Worm (Caenorhabditis elegans): Measurements from ENCODE around the gene sri-20.

- TF ChIP-seq pha-4 (tag; optimal IDR thresholded peaks at IDR 0.05) = no peak
- TF ChIP-seq snpc-4 (GFP tag; optimal IDR thresholded peaks at IDR 0.05) = peak; percentile 17
- TF ChIP-seq snpc-4 (tag; optimal IDR thresholded peaks at IDR 0.05) = peak in 3 of 4 experiments; percentile 41 to 50 (median 48)
- no peak for TF ChIP-seq egl-18 (GFP tag; IDR thresholded peaks at IDR 0.05)
- TF ChIP-seq lag-1 (GFP tag; IDR thresholded peaks at IDR 0.05) = no peak
- TF ChIP-seq unc-62 (GFP tag; optimal IDR thresholded peaks at IDR 0.05) = no peak
- TF ChIP-seq F10E7.11 (tag; optimal IDR thresholded peaks at IDR 0.05) = no peak
- peak; percentile 71 for TF ChIP-seq lin-40 (tag; optimal IDR thresholded peaks at IDR 0.05)
- TF ChIP-seq madf-3 (GFP tag; IDR thresholded peaks at IDR 0.05) = peak; percentile 79
- TF ChIP-seq rec-8 (tag; optimal IDR thresholded peaks at IDR 0.05) = no peak
Measured at ce11 chrV:10352928-10353427, 15.4 kb upstream of the sri-20 start, which contains the start of gene nol-56.
